Fruit fly (Drosophila melanogaster): ENCODE data around the gene SH3PX1.

The SH3PX1 gene

dm6 chr3L:9696650-9697526 is 16.7 kb downstream of the SH3PX1 start, which contains the start of gene Prps (continued):
- TF ChIP-seq CG9727 (GFP tag; optimal IDR thresholded peaks at IDR 0.05) (peak; percentile 50), Sox100B (GFP tag; optimal IDR thresholded peaks at IDR 0.05) (peak; percentile 44), PHDP (tag; optimal IDR thresholded peaks at IDR 0.05) (peak; percentile 82), kni (GFP tag; optimal IDR thresholded peaks at IDR 0.05) (peak; percentile 66), Mrtf (GFP tag; IDR thresholded peaks at IDR 0.05) (peak; percentile 78; the same call in 2 of the 3 replicates), CG7745 (tag; optimal IDR thresholded peaks at IDR 0.05) (no peak), CG9215 (GFP tag; IDR thresholded peaks at IDR 0.05) (peak; percentile 45; the same call in 1 of the 2 replicates), odd (GFP tag; optimal IDR thresholded peaks at IDR 0.05) (peak; percentile 65), Nf-YC (tag; optimal IDR thresholded peaks at IDR 0.05) (peak; percentile 68), Asciz (GFP tag; optimal IDR thresholded peaks at IDR 0.05) (peak; percentile 59), cas (GFP tag; IDR thresholded peaks at IDR 0.05) (peak; percentile 53; the same call in 1 of the 2 replicates), CG12942 (GFP tag; optimal IDR thresholded peaks at IDR 0.05) (peak; percentile 67), MBD-R2 (GFP tag; IDR thresholded peaks at IDR 0.05) (peak; percentile 51; the same call in 1 of the 2 replicates), Myb (GFP tag; optimal IDR thresholded peaks at IDR 0.05) (peak; percentile 58), slou (GFP tag; optimal IDR thresholded peaks at IDR 0.05) (peak; percentile 8), CG14441 (GFP tag; IDR thresholded peaks at IDR 0.05) (peak; percentile 82), NK7.1 (GFP tag; optimal IDR thresholded peaks at IDR 0.05) (peak; percentile 67), CG18619 (GFP tag; optimal IDR thresholded peaks at IDR 0.05) (peak; percentile 52), MTF-1 (GFP tag; optimal IDR thresholded peaks at IDR 0.05; ENCODE audit: borderline replicate concordance) (peak; percentile 60), Optix (GFP tag; IDR thresholded peaks at IDR 0.05) (peak; percentile 64), CG8924 (tag; optimal IDR thresholded peaks at IDR 0.05) (peak; percentile 56), repo (GFP tag; optimal IDR thresholded peaks at IDR 0.05) (peak; percentile 75), CG11504 (tag; optimal IDR thresholded peaks at IDR 0.05) (peak; percentile 78), CG15514 (GFP tag; optimal IDR thresholded peaks at IDR 0.05) (peak; percentile 74), dmrt11E (tag; optimal IDR thresholded peaks at IDR 0.05) (no peak), CkIIα-i1 (GFP tag; IDR thresholded peaks at IDR 0.05) (no peak), CG9437 (GFP tag; optimal IDR thresholded peaks at IDR 0.05) (peak; percentile 18), ham (GFP tag; IDR thresholded peaks at IDR 0.05) (peak; percentile 18; the same call in 1 of the 2 replicates), Taf1 (GFP tag; IDR thresholded peaks at IDR 0.05) (peak; percentile 81), btn (GFP tag; optimal IDR thresholded peaks at IDR 0.05) (peak; percentile 65), Antp (GFP tag; optimal IDR thresholded peaks at IDR 0.05) (peak; percentile 88), tup (GFP tag; optimal IDR thresholded peaks at IDR 0.05) (no peak), Abd-B (GFP tag; optimal IDR thresholded peaks at IDR 0.05) (peak; percentile 36), CG1529 (GFP tag; optimal IDR thresholded peaks at IDR 0.05) (peak; percentile 15), Max (GFP tag; optimal IDR thresholded peaks at IDR 0.05) (peak; percentile 68), CG4404 (GFP tag; IDR thresholded peaks at IDR 0.05) (no peak), CG3407 (GFP tag; optimal IDR thresholded peaks at IDR 0.05) (no peak), CG15479 (GFP tag; optimal IDR thresholded peaks at IDR 0.05) (no peak), CG18476 (GFP tag; optimal IDR thresholded peaks at IDR 0.05) (peak; percentile 2), hth (optimal IDR thresholded peaks at IDR 0.05) (no peak), CG33557 (GFP tag; optimal IDR thresholded peaks at IDR 0.05) (peak; percentile 16), tap (tag; optimal IDR thresholded peaks at IDR 0.05) (peak; percentile 76), CG30403 (GFP tag; optimal IDR thresholded peaks at IDR 0.05) (peak; percentile 75), ap (GFP tag; IDR thresholded peaks at IDR 0.05) (peak; percentile 51; the same call in 1 of the 2 replicates), Mes4 (GFP tag; optimal IDR thresholded peaks at IDR 0.05) (peak; percentile 74), ftz-f1 (GFP tag; optimal IDR thresholded peaks at IDR 0.05) (no peak), fd102C (GFP tag; optimal IDR thresholded peaks at IDR 0.05) (no peak), CG12769 (tag; optimal IDR thresholded peaks at IDR 0.05) (peak; percentile 87)

All from whole organism, embryonic.